Fruit fly (Drosophila melanogaster): Measurements from ENCODE around the gene Cpr72Ea.
A peak's percentile ranks its signal among the peaks of the same experiment; 100 is the strongest.

Gene Cpr72Ea

dm6 chr3L:16337739-16338138, 24.7 kb upstream of the Cpr72Ea start (continued):
- TF ChIP-seq CG14441 (GFP tag; IDR thresholded peaks at IDR 0.05): no peak
- 0 out of 3 replicates have a peak, but pooled peaks have one; percentile 25 for TF ChIP-seq CG6175 (GFP tag; IDR thresholded peaks at IDR 0.05)
- no peak for TF ChIP-seq hbn (GFP tag; IDR thresholded peaks at IDR 0.05; ENCODE audit: partially characterized antibody)
- TF ChIP-seq CG12155 (GFP tag; optimal IDR thresholded peaks at IDR 0.05): no peak
- no peak for TF ChIP-seq sisA (GFP tag; IDR thresholded peaks at IDR 0.05)
- TF ChIP-seq run (tag; optimal IDR thresholded peaks at IDR 0.05): no peak
- no peak for TF ChIP-seq CG2889 (GFP tag; IDR thresholded peaks at IDR 0.05)
- no peak for TF ChIP-seq sens (GFP tag)
- TF ChIP-seq danr (GFP tag; IDR thresholded peaks at IDR 0.05): no peak
- TF ChIP-seq CG11085 (GFP tag; IDR thresholded peaks at IDR 0.05): no peak
- no peak for TF ChIP-seq CG17802 (tag; optimal IDR thresholded peaks at IDR 0.05)
- no peak for TF ChIP-seq klu (GFP tag; IDR thresholded peaks at IDR 0.05)
- TF ChIP-seq sim (GFP tag; IDR thresholded peaks at IDR 0.05): no peak

dm6 chr3L:16338703-16339102, 23.7 kb upstream of the Cpr72Ea start, which contains the start of gene CG4998:
Gene CG4998 (plus strand): TSS chr3L:16339003.
- TF ChIP-seq CG12769 (tag; optimal IDR thresholded peaks at IDR 0.05) (peak; percentile 8), Ada2b (GFP tag; IDR thresholded peaks at IDR 0.05) (no peak), Blimp-1 (GFP tag; optimal IDR thresholded peaks at IDR 0.05) (peak; percentile 8), pan (optimal IDR thresholded peaks at IDR 0.05) (no peak), pan (GFP tag; optimal IDR thresholded peaks at IDR 0.05 in 1 of 2, IDR thresholded peaks at IDR 0.05 in 1 of 2) (peak in 1 of 2 experiments; percentile 14), CG11398 (GFP tag; optimal IDR thresholded peaks at IDR 0.05) (no peak), aop (GFP tag; IDR thresholded peaks at IDR 0.05) (no peak), Hsf (GFP tag; optimal IDR thresholded peaks at IDR 0.05) (no peak)

dm6 chr3L:16339463-16339862, 22.9 kb upstream of the Cpr72Ea start:
- TF ChIP-seq CG8290 (GFP tag; optimal IDR thresholded peaks at IDR 0.05) (no peak), CG8290 (tag; optimal IDR thresholded peaks at IDR 0.05) (no peak), phol (tag; optimal IDR thresholded peaks at IDR 0.05) (peak; percentile 18), Ssrp (tag; optimal IDR thresholded peaks at IDR 0.05) (no peak), CG31441 (GFP tag; IDR thresholded peaks at IDR 0.05) (peak; percentile 42; the same call in 1 of the 2 replicates), ci (GFP tag; IDR thresholded peaks at IDR 0.05) (0 out of 3 replicates have a peak, but pooled peaks have one; percentile 9), Pdp1 (GFP tag; optimal IDR thresholded peaks at IDR 0.05) (no peak), CG4282 (GFP tag; optimal IDR thresholded peaks at IDR 0.05) (no peak), Ptx1 (GFP tag; IDR thresholded peaks at IDR 0.05) (peak; percentile 37; the same call in 1 of the 2 replicates), Ets65A (GFP tag) (peak; percentile 57), ewg (GFP tag; optimal IDR thresholded peaks at IDR 0.05) (no peak), Rx (GFP tag; IDR thresholded peaks at IDR 0.05) (no peak), Hr51 (GFP tag; optimal IDR thresholded peaks at IDR 0.05) (peak in 1 of 2 experiments; percentile 52), cato (GFP tag; optimal IDR thresholded peaks at IDR 0.05; ENCODE audit: borderline replicate concordance) (no peak), row (GFP tag; IDR thresholded peaks at IDR 0.05) (peak; percentile 23; the same call in 1 of the 3 replicates), CG7556 (GFP tag; optimal IDR thresholded peaks at IDR 0.05) (no peak), CG15269 (tag; optimal IDR thresholded peaks at IDR 0.05) (peak; percentile 17), CoRest (tag; optimal IDR thresholded peaks at IDR 0.05) (peak; percentile 2), hkb (optimal IDR thresholded peaks at IDR 0.05) (no peak), hkb (GFP tag; IDR thresholded peaks at IDR 0.05) (peak; percentile 53), CG34376 (GFP tag; optimal IDR thresholded peaks at IDR 0.05) (no peak), fd96Cb (tag; optimal IDR thresholded peaks at IDR 0.05) (peak; percentile 0), CG10543 (GFP tag; optimal IDR thresholded peaks at IDR 0.05) (no peak), CG12236 (GFP tag; optimal IDR thresholded peaks at IDR 0.05) (no peak), Sox102F (GFP tag; optimal IDR thresholded peaks at IDR 0.05) (peak; percentile 59), ttk (GFP tag; IDR thresholded peaks at IDR 0.05) (0 out of 2 replicates have a peak, but pooled peaks have one; percentile 25), toy (GFP tag; IDR thresholded peaks at IDR 0.05) (no peak), CG31224 (GFP tag; IDR thresholded peaks at IDR 0.05) (no peak), Oli (tag; optimal IDR thresholded peaks at IDR 0.05) (peak; percentile 9), CG6689 (GFP tag; IDR thresholded peaks at IDR 0.05) (0 out of 2 replicates have a peak, but pooled peaks have one; percentile 17)
